Worm (Caenorhabditis elegans): ENCODE measurements around the gene lec-9.

DNA sequence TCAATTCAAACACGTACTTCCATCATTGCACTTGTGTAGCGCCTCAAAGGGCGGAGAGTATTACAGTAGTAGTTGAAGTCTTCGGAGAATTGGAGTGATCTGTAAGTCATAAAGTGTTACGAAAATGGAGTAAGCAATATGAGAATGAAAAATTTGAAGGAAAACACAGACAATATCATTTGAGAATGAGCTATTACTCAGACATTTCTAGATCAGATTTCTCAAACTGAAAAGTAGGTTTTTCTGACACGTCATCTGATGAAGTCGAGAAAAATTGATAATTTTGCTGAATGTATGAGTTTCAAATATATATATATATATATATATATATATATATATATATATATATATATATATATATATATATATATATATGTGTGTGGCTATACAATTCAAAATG, 20.5 kb upstream of the lec-9 start, which contains the start of gene frpr-7:
- no peak for TF ChIP-seq flh-1 (GFP tag; optimal IDR thresholded peaks at IDR 0.05)
- no peak for TF ChIP-seq unc-120 (tag; optimal IDR thresholded peaks at IDR 0.05; ENCODE audit: poor library complexity, severe bottlenecking)

Measured in whole organism, mixed stage, embryonic.